Worm (Caenorhabditis elegans) whole organism, mixed stage, embryonic: ENCODE data around the gene C56G2.5.
A peak's percentile ranks its signal among the peaks of the same experiment; 100 is the strongest.

Experiments
- M03D4.4 ChIP-seq: sonication (generic microtip); optimal IDR thresholded peaks from 2 replicates; lab custom pipeline; 2017; ENCODE audit warnings: mild to moderate bottlenecking, missing genetic modification characterization, missing compliant biosample characterization
- blmp-1 ChIP-seq: fragments of 150-350 bp; optimal IDR thresholded peaks from 2 replicates; lab custom pipeline; 2014; ENCODE audit warnings: missing biosample characterization, missing genetic modification characterization
- ces-1 ChIP-seq: fragments of 150-350 bp; optimal IDR thresholded peaks from 2 replicates; lab custom pipeline; 2014; ENCODE audit warnings: missing biosample characterization, missing genetic modification reagents, missing genetic modification characterization
- elt-1 ChIP-seq: sonication (generic microtip); optimal IDR thresholded peaks from 2 replicates; lab custom pipeline; 2017; ENCODE audit warnings: missing genetic modification characterization, mild to moderate bottlenecking, missing compliant biosample characterization, antibody characterized with exemption, moderate library complexity, borderline replicate concordance; ENCODE audit not compliant: insufficient read depth
- elt-3 ChIP-seq: fragments of 150-350 bp; optimal IDR thresholded peaks from 2 replicates; lab custom pipeline; 2014; ENCODE audit warnings: missing biosample characterization, missing genetic modification characterization
- nhr-12 ChIP-seq: fragments of 150-350 bp; optimal IDR thresholded peaks from 2 replicates; lab custom pipeline; 2014; ENCODE audit warnings: missing biosample characterization, missing genetic modification characterization
- nhr-76 ChIP-seq: sonication (generic microtip); optimal IDR thresholded peaks from 2 replicates; lab custom pipeline; 2017; ENCODE audit warnings: missing biosample characterization, missing genetic modification characterization
- pha-4 ChIP-seq: fragments of 150-350 bp; optimal IDR thresholded peaks from 2 replicates; lab custom pipeline; 2018; ENCODE audit warnings: missing biosample characterization, missing genetic modification reagents, missing genetic modification characterization
- sem-2 ChIP-seq: fragments of 200-800 bp; sonication (Bioruptor generic); optimal IDR thresholded peaks from 2 replicates; lab custom pipeline; 2018; ENCODE audit warnings: mild to moderate bottlenecking, missing genetic modification characterization, missing compliant biosample characterization
- snpc-4 ChIP-seq: fragments of 150-350 bp; optimal IDR thresholded peaks from 2 replicates; lab custom pipeline; 2014; ENCODE audit warnings: missing biosample characterization, missing genetic modification characterization
- unc-120 ChIP-seq: sonication (generic microtip); optimal IDR thresholded peaks from 2 replicates; lab custom pipeline; 2017; ENCODE audit warnings: missing genetic modification characterization, missing compliant biosample characterization; ENCODE audit not compliant: poor library complexity, severe bottlenecking

- TF ChIP-seq unc-120: peak; percentile 82
- peak; percentile 74 for TF ChIP-seq ces-1 (GFP tag; lab: Kevin White, UChicago)
- TF ChIP-seq elt-1 (tag; lab: Kevin White, UChicago): no peak
- no peak for TF ChIP-seq nhr-12 (tag; lab: Kevin White, UChicago)
- no peak for TF ChIP-seq nhr-76 (tag; lab: Kevin White, UChicago)
- TF ChIP-seq elt-3 (tag; lab: Kevin White, UChicago): no peak
- peak; percentile 13 for TF ChIP-seq blmp-1 (tag; lab: Kevin White, UChicago)
- TF ChIP-seq sem-2 (GFP tag; lab: Kevin White, UChicago): no peak
- TF ChIP-seq M03D4.4: no peak
- peak; percentile 0 for TF ChIP-seq pha-4 (tag; lab: Kevin White, UChicago)
- TF ChIP-seq snpc-4: no peak
These were observed 43.9 kb downstream of the C56G2.5 start, which contains the start of gene hmg-1.2 for ce11 chrIII:6280070-6280596.
